Fruit fly (Drosophila melanogaster) whole organism, prepupa: ENCODE data around the gene Cht7.

Source experiments
- CG10631 ChIP-seq: fragments of 200-800 bp; sonication (Bioruptor generic); optimal IDR thresholded peaks from 2 replicates; lab custom pipeline; 2016; ENCODE audit warnings: missing biosample characterization, missing genetic modification characterization
- CG1621 ChIP-seq: fragments of 200-800 bp; sonication (Bioruptor generic); optimal IDR thresholded peaks from 3 replicates; lab custom pipeline; 2018; ENCODE audit warnings: missing biosample characterization, mild to moderate bottlenecking, missing genetic modification characterization
- CG16779 ChIP-seq: fragments of 200-800 bp; sonication (Bioruptor generic); optimal IDR thresholded peaks from 3 replicates; lab custom pipeline; 2017; ENCODE audit warnings: missing biosample characterization, mild to moderate bottlenecking, missing genetic modification characterization
- CG32006 ChIP-seq: fragments of 200-800 bp; sonication (Bioruptor generic); optimal IDR thresholded peaks from 3 replicates; lab custom pipeline; 2017; ENCODE audit warnings: missing biosample characterization, mild to moderate bottlenecking, missing genetic modification characterization
- CG9139 ChIP-seq: fragments of 200-800 bp; sonication (Bioruptor generic); optimal IDR thresholded peaks from 3 replicates; lab custom pipeline; 2017; ENCODE audit warnings: missing biosample characterization, mild to moderate bottlenecking, missing genetic modification characterization
- Gug ChIP-seq: fragments of 200-800 bp; sonication (Bioruptor generic); IDR thresholded peaks from 2 replicates; pipeline ENCODE4 v1.3.6; 2022; ENCODE audit warnings: missing biosample characterization, missing genetic modification characterization
- OdsH ChIP-seq: fragments of 200-800 bp; sonication (Bioruptor generic); optimal IDR thresholded peaks from 3 replicates; lab custom pipeline; 2016; ENCODE audit warnings: missing biosample characterization, missing genetic modification characterization
- pdm3 ChIP-seq: fragments of 200-800 bp; sonication (Bioruptor generic); optimal IDR thresholded peaks from 3 replicates; lab custom pipeline; 2016; ENCODE audit warnings: missing biosample characterization, missing genetic modification characterization

dm6 chr3L:3098778-3099429 lies 7.9 kb downstream of the Cht7 start:
- TF ChIP-seq OdsH (GFP tag; lab: Kevin White, UChicago) (no peak), pdm3 (GFP tag; lab: Kevin White, UChicago) (no peak), Gug (GFP tag; lab: Robert Waterston, UW) (no peak), CG32006 (GFP tag; lab: Kevin White, UChicago) (no peak), CG16779 (tag; lab: Kevin White, UChicago) (no peak), CG9139 (GFP tag; lab: Kevin White, UChicago) (no peak), CG1621 (tag; lab: Kevin White, UChicago) (no peak), CG10631 (GFP tag; lab: Kevin White, UChicago) (no peak)
